Fruit fly (Drosophila melanogaster): Measurements from ENCODE around the gene Lectin-galC1.

Gene Lectin-galC1

DNA sequence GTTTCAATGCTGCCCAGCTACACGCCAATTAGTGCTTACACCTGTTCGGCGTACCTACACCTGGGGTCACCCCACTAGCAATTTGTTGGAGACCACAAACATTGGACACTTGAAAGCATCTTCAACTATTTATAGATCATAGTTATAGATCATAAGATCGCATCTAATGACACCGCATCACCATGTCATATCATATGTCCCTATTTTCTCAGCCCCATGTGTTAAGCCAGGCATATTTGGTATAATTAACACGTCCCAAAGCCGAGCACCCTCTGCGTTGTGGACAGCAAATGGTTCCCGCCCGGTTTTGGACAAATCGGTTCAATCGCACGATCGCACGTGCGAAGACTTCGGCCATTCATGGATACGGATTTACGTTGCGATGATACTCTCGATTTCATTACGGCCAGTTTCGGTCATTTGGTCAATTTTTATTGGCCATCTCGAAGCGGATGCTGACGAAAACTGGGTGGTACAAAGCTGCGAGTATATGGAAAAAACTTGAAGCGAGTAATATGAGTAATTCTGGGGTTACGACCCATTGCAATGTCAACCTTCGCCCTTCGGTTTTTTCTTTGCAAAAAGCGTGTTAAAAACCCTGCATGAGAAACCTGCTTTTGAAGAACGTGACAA, 22.5 kb downstream of the Lectin-galC1 start:
- TF ChIP-seq toy (GFP tag; IDR thresholded peaks at IDR 0.05), result 0 out of 2 replicates have a peak, but pooled peaks have one; percentile 22
- TF ChIP-seq Sry-δ (GFP tag; optimal IDR thresholded peaks at IDR 0.05), result peak; percentile 9
- TF ChIP-seq NK7.1 (GFP tag; optimal IDR thresholded peaks at IDR 0.05), result peak; percentile 66
- TF ChIP-seq slp2 (GFP tag; optimal IDR thresholded peaks at IDR 0.05), result peak; percentile 61
- TF ChIP-seq hb (GFP tag; IDR thresholded peaks at IDR 0.05; ENCODE audit: partially characterized antibody), result no peak
- peak; percentile 82 for TF ChIP-seq CG17359 (tag; optimal IDR thresholded peaks at IDR 0.05)
- no peak for TF ChIP-seq cad (GFP tag; optimal IDR thresholded peaks at IDR 0.05)
- TF ChIP-seq CG10209 (GFP tag; optimal IDR thresholded peaks at IDR 0.05), result peak; percentile 73
- peak; percentile 90 for TF ChIP-seq onecut (GFP tag; IDR thresholded peaks at IDR 0.05)
- TF ChIP-seq ab (GFP tag; optimal IDR thresholded peaks at IDR 0.05), result peak; percentile 63
- no peak for TF ChIP-seq zf30C (GFP tag; optimal IDR thresholded peaks at IDR 0.05)
- peak; percentile 56 for TF ChIP-seq CG9609 (GFP tag; optimal IDR thresholded peaks at IDR 0.05)
- TF ChIP-seq shn (GFP tag; optimal IDR thresholded peaks at IDR 0.05), result peak; percentile 31
- TF ChIP-seq Six4 (GFP tag; optimal IDR thresholded peaks at IDR 0.05), result peak; percentile 64
- TF ChIP-seq ems (GFP tag; optimal IDR thresholded peaks at IDR 0.05), result peak; percentile 49
- TF ChIP-seq CG11456 (GFP tag; IDR thresholded peaks at IDR 0.05), result peak; percentile 71; the same call in 1 of the 3 replicates
- peak; percentile 94 for TF ChIP-seq Blimp-1 (GFP tag; optimal IDR thresholded peaks at IDR 0.05)
- no peak for TF ChIP-seq Tbp (GFP tag; optimal IDR thresholded peaks at IDR 0.05)
- peak; percentile 49 for TF ChIP-seq p53 (GFP tag; optimal IDR thresholded peaks at IDR 0.05)
- 0 out of 2 replicates have a peak, but pooled peaks have one; percentile 34 for TF ChIP-seq Oaz (GFP tag; IDR thresholded peaks at IDR 0.05)
- TF ChIP-seq so (GFP tag; IDR thresholded peaks at IDR 0.05), result peak; percentile 76
- TF ChIP-seq CG10321 (GFP tag; IDR thresholded peaks at IDR 0.05), result peak; percentile 77
- peak; percentile 85 for TF ChIP-seq CG17912 (GFP tag; optimal IDR thresholded peaks at IDR 0.05)
- TF ChIP-seq ewg (GFP tag; optimal IDR thresholded peaks at IDR 0.05), result peak; percentile 78
- peak; percentile 94 for TF ChIP-seq Xbp1 (GFP tag; optimal IDR thresholded peaks at IDR 0.05)
- TF ChIP-seq br (optimal IDR thresholded peaks at IDR 0.05), result no peak
- TF ChIP-seq CG32532 (GFP tag; IDR thresholded peaks at IDR 0.05), result peak; percentile 70
- peak; percentile 73 for TF ChIP-seq nmo (GFP tag; optimal IDR thresholded peaks at IDR 0.05)
- no peak for TF ChIP-seq Bgb (GFP tag; IDR thresholded peaks at IDR 0.05; ENCODE audit: partially characterized antibody)
- TF ChIP-seq CG18619 (GFP tag; optimal IDR thresholded peaks at IDR 0.05), result peak; percentile 81
- TF ChIP-seq inv (GFP tag; IDR thresholded peaks at IDR 0.05; ENCODE audit: partially characterized antibody), result no peak
- no peak for TF ChIP-seq sna (GFP tag; IDR thresholded peaks at IDR 0.05; ENCODE audit: partially characterized antibody)
- no peak for TF ChIP-seq hkb (optimal IDR thresholded peaks at IDR 0.05)
- TF ChIP-seq hkb (GFP tag; IDR thresholded peaks at IDR 0.05), result peak; percentile 97
- TF ChIP-seq Mad (GFP tag; optimal IDR thresholded peaks at IDR 0.05), result peak; percentile 74
- TF ChIP-seq Sox102F (GFP tag; optimal IDR thresholded peaks at IDR 0.05), result peak; percentile 87
- TF ChIP-seq CG9876 (GFP tag; optimal IDR thresholded peaks at IDR 0.05), result peak; percentile 59
- TF ChIP-seq CG7928 (GFP tag; optimal IDR thresholded peaks at IDR 0.05), result peak; percentile 24
- TF ChIP-seq CG42726 (GFP tag; IDR thresholded peaks at IDR 0.05; ENCODE audit: partially characterized antibody), result no peak
- peak; percentile 91 for TF ChIP-seq Aef1 (GFP tag; IDR thresholded peaks at IDR 0.05)
- TF ChIP-seq CG11723 (GFP tag; optimal IDR thresholded peaks at IDR 0.05), result peak; percentile 79
- TF ChIP-seq CG13287 (GFP tag; IDR thresholded peaks at IDR 0.05; ENCODE audit: partially characterized antibody), result no peak
- no peak for TF ChIP-seq CG4360 (GFP tag; IDR thresholded peaks at IDR 0.05)
- TF ChIP-seq disco-r (GFP tag; optimal IDR thresholded peaks at IDR 0.05), result peak; percentile 41
- TF ChIP-seq tup (GFP tag; optimal IDR thresholded peaks at IDR 0.05), result peak; percentile 37
- no peak for TF ChIP-seq CG7271 (tag; optimal IDR thresholded peaks at IDR 0.05)
- peak; percentile 46 for TF ChIP-seq BtbVII (GFP tag; optimal IDR thresholded peaks at IDR 0.05)
- peak; percentile 66; the same call in 1 of the 2 replicates for TF ChIP-seq Atf6 (GFP tag; IDR thresholded peaks at IDR 0.05)
- TF ChIP-seq CG8478 (optimal IDR thresholded peaks at IDR 0.05), result no peak
- peak; percentile 60 for TF ChIP-seq eyg (GFP tag; optimal IDR thresholded peaks at IDR 0.05)
- peak; percentile 79 for TF ChIP-seq CG14441 (GFP tag; IDR thresholded peaks at IDR 0.05)

Measured in whole organism, embryonic.